Fruit fly (Drosophila melanogaster) whole organism, embryonic: ENCODE data around the gene COX6B.

Experiments
- CG10147 ChIP-seq: fragments of 200-800 bp; sonication (Bioruptor generic); optimal IDR thresholded peaks from 2 replicates; lab custom pipeline; 2019; ENCODE audit warnings: missing biosample characterization, mild to moderate bottlenecking, missing genetic modification characterization, moderate library complexity
- CG10267 ChIP-seq: fragments of 200-800 bp; sonication (Bioruptor generic); optimal IDR thresholded peaks from 2 replicates; lab custom pipeline; 2018; ENCODE audit warnings: missing biosample characterization, mild to moderate bottlenecking, missing genetic modification characterization, moderate library complexity
- CG10543 ChIP-seq: fragments of 200-800 bp; sonication (Bioruptor generic); optimal IDR thresholded peaks from 3 replicates; lab custom pipeline; 2017; ENCODE audit warnings: missing biosample characterization, mild to moderate bottlenecking, missing genetic modification characterization, moderate library complexity
- CG11085 ChIP-seq: fragments of 200-800 bp; sonication (Bioruptor generic); IDR thresholded peaks from 2 replicates; pipeline ENCODE4 v1.3.6; 2022; ENCODE audit warnings: missing biosample characterization, missing genetic modification characterization
- CG11695 ChIP-seq: fragments of 200-800 bp; sonication (Bioruptor generic); IDR thresholded peaks from 3 replicates; pipeline ENCODE4 v1.3.6; 2022; ENCODE audit warnings: missing biosample characterization, missing genetic modification characterization
- CG12769 ChIP-seq: fragments of 200-800 bp; sonication (Bioruptor generic); optimal IDR thresholded peaks from 2 replicates; lab custom pipeline; 2019; ENCODE audit warnings: missing biosample characterization, mild to moderate bottlenecking, missing genetic modification characterization, moderate library complexity
- CG13123 ChIP-seq: fragments of 200-800 bp; sonication (Bioruptor generic); optimal IDR thresholded peaks from 2 replicates; lab custom pipeline; 2016; ENCODE audit warnings: missing biosample characterization, missing genetic modification characterization
- CG14710 ChIP-seq: fragments of 200-800 bp; sonication (Bioruptor generic); optimal IDR thresholded peaks from 3 replicates; lab custom pipeline; 2019; ENCODE audit warnings: missing biosample characterization, mild to moderate bottlenecking, missing genetic modification characterization, moderate library complexity
- CG15269 ChIP-seq: fragments of 200-800 bp; sonication (Bioruptor generic); optimal IDR thresholded peaks from 2 replicates; lab custom pipeline; 2018; ENCODE audit warnings: missing biosample characterization, mild to moderate bottlenecking, missing genetic modification characterization, moderate library complexity
- CG1603 ChIP-seq: fragments of 200-800 bp; sonication (Bioruptor generic); optimal IDR thresholded peaks from 2 replicates; lab custom pipeline; 2019; ENCODE audit warnings: missing biosample characterization, mild to moderate bottlenecking, missing genetic modification characterization, moderate library complexity
- CG17912 ChIP-seq: fragments of 200-800 bp; sonication (Bioruptor generic); optimal IDR thresholded peaks from 2 replicates; lab custom pipeline; 2018; ENCODE audit warnings: missing biosample characterization, mild to moderate bottlenecking, missing genetic modification characterization
- CG1832 ChIP-seq: fragments of 200-800 bp; sonication (Bioruptor generic); optimal IDR thresholded peaks from 2 replicates; lab custom pipeline; 2017; ENCODE audit warnings: missing biosample characterization, mild to moderate bottlenecking, missing genetic modification characterization, inconsistent platforms
- CG2116 ChIP-seq: fragments of 200-800 bp; sonication (Bioruptor generic); optimal IDR thresholded peaks from 3 replicates; lab custom pipeline; 2018; ENCODE audit warnings: missing biosample characterization, mild to moderate bottlenecking, missing genetic modification characterization
- CG30403 ChIP-seq: fragments of 200-800 bp; sonication (Bioruptor generic); optimal IDR thresholded peaks from 3 replicates; lab custom pipeline; 2016; ENCODE audit warnings: missing biosample characterization, missing genetic modification characterization
- CG4730 ChIP-seq: fragments of 200-800 bp; sonication (Bioruptor generic); IDR thresholded peaks from 2 replicates; pipeline ENCODE4 v1.3.6; 2022; ENCODE audit warnings: missing biosample characterization, missing genetic modification characterization
- CG7271 ChIP-seq: fragments of 200-800 bp; sonication (Bioruptor generic); optimal IDR thresholded peaks from 2 replicates; lab custom pipeline; 2018; ENCODE audit warnings: missing biosample characterization, mild to moderate bottlenecking, missing genetic modification characterization, moderate library complexity
- CG7357 ChIP-seq: fragments of 200-800 bp; sonication (Bioruptor generic); IDR thresholded peaks from 3 replicates; pipeline ENCODE4 v1.3.6; 2022; ENCODE audit warnings: missing biosample characterization, missing genetic modification characterization
- CG9437 ChIP-seq: fragments of 200-800 bp; sonication (Bioruptor generic); optimal IDR thresholded peaks from 2 replicates; lab custom pipeline; 2018; ENCODE audit warnings: missing biosample characterization, mild to moderate bottlenecking, missing genetic modification characterization
- CG9817 ChIP-seq: fragments of 200-800 bp; sonication (Bioruptor generic); optimal IDR thresholded peaks from 2 replicates; lab custom pipeline; 2018; ENCODE audit warnings: missing biosample characterization, mild to moderate bottlenecking, missing genetic modification characterization, moderate library complexity
- D19A ChIP-seq: fragments of 200-800 bp; optimal IDR thresholded peaks from 3 replicates; lab custom pipeline; 2019; ENCODE audit warnings: missing biosample characterization, mild to moderate bottlenecking, missing genetic modification characterization, moderate library complexity
- D19B ChIP-seq: fragments of 200-800 bp; sonication (Bioruptor generic); optimal IDR thresholded peaks from 2 replicates; lab custom pipeline; 2017; ENCODE audit warnings: missing biosample characterization, mild to moderate bottlenecking, missing genetic modification characterization
- Dfd ChIP-seq, 2 experiments: fragments of >200 bp; optimal IDR thresholded peaks; 2 replicates each; lab custom pipeline; 2017; ENCODE audit warnings: missing biosample characterization in 2 of 2, missing genetic modification characterization in 2 of 2
- Doc3 ChIP-seq: fragments of 200-800 bp; sonication (Bioruptor generic); IDR thresholded peaks from 3 replicates; pipeline ENCODE4 v1.3.6; 2022; ENCODE audit warnings: missing biosample characterization, missing genetic modification characterization; ENCODE audit not compliant: partially characterized antibody
- E2f1 ChIP-seq: fragments of 200-800 bp; sonication (Bioruptor generic); IDR thresholded peaks from 2 replicates; pipeline ENCODE4 v1.3.6; 2022; ENCODE audit warnings: missing biosample characterization, missing genetic modification characterization
- H2.0 ChIP-seq: fragments of 200-800 bp; sonication (Bioruptor generic); IDR thresholded peaks from 2 replicates; pipeline ENCODE4 v1.3.6; 2022; ENCODE audit warnings: missing biosample characterization, missing genetic modification characterization
- Hmr ChIP-seq: fragments of 200-800 bp; sonication (Bioruptor generic); optimal IDR thresholded peaks from 3 replicates; lab custom pipeline; 2017; ENCODE audit warnings: mild to moderate bottlenecking, missing biosample characterization, missing genetic modification reagents, missing genetic modification characterization
- Hsf ChIP-seq: fragments of 200-800 bp; sonication (Bioruptor generic); optimal IDR thresholded peaks from 3 replicates; lab custom pipeline; 2016; ENCODE audit warnings: missing biosample characterization, missing genetic modification characterization
- Lim3 ChIP-seq: fragments of 200-800 bp; sonication (Bioruptor generic); IDR thresholded peaks from 2 replicates; pipeline ENCODE4 v1.3.6; 2022; ENCODE audit warnings: missing biosample characterization, missing genetic modification characterization
- Lpt ChIP-seq: fragments of >200 bp; optimal IDR thresholded peaks from 2 replicates; lab custom pipeline; 2018; ENCODE audit warnings: missing biosample characterization, missing genetic modification characterization
- Meics ChIP-seq: fragments of 200-800 bp; sonication (Bioruptor generic); optimal IDR thresholded peaks from 2 replicates; lab custom pipeline; 2017; ENCODE audit warnings: missing biosample characterization, mild to moderate bottlenecking, missing genetic modification characterization
- Myb ChIP-seq: fragments of 200-800 bp; sonication (Bioruptor generic); optimal IDR thresholded peaks from 2 replicates; lab custom pipeline; 2016; ENCODE audit warnings: missing biosample characterization, missing genetic modification characterization
- Oli ChIP-seq: fragments of 200-800 bp; sonication (Bioruptor generic); optimal IDR thresholded peaks from 2 replicates; lab custom pipeline; 2018; ENCODE audit warnings: missing biosample characterization, mild to moderate bottlenecking, missing genetic modification characterization, moderate library complexity
- PHDP ChIP-seq: fragments of 200-800 bp; sonication (Bioruptor generic); optimal IDR thresholded peaks from 3 replicates; lab custom pipeline; 2018; ENCODE audit warnings: missing biosample characterization, mild to moderate bottlenecking, missing genetic modification characterization, moderate library complexity
- Ravus ChIP-seq: fragments of 200-800 bp; sonication (Bioruptor generic); IDR thresholded peaks from 2 replicates; pipeline ENCODE4 v1.3.6; 2022; ENCODE audit warnings: missing biosample characterization, missing genetic modification characterization
- Sry-β ChIP-seq: fragments of 200-800 bp; sonication (Bioruptor generic); optimal IDR thresholded peaks from 2 replicates; lab custom pipeline; 2018; ENCODE audit warnings: missing biosample characterization, mild to moderate bottlenecking, missing genetic modification characterization, moderate library complexity
- az2 ChIP-seq: fragments of 200-800 bp; sonication (Bioruptor generic); optimal IDR thresholded peaks from 3 replicates; lab custom pipeline; 2016; ENCODE audit warnings: missing biosample characterization, missing genetic modification characterization
- crol ChIP-seq: fragments of 200-800 bp; sonication (Bioruptor generic); IDR thresholded peaks from 2 replicates; pipeline ENCODE4 v1.3.6; 2022; ENCODE audit warnings: missing biosample characterization, missing genetic modification characterization
- dm ChIP-seq: fragments of 200-800 bp; sonication (Bioruptor generic); optimal IDR thresholded peaks from 3 replicates; lab custom pipeline; 2016; ENCODE audit warnings: missing biosample characterization, missing genetic modification characterization
- gt ChIP-seq: fragments of 200-800 bp; sonication (Bioruptor generic); IDR thresholded peaks from 2 replicates; pipeline ENCODE4 v1.3.6; 2022; ENCODE audit warnings: missing biosample characterization, missing genetic modification characterization
- insv ChIP-seq, 2 experiments: fragments of 200-800 bp; sonication (Bioruptor generic); optimal IDR thresholded peaks; 3 replicates each; lab custom pipeline; 2016 to 2018; ENCODE audit warnings: missing biosample characterization in 2 of 2, missing genetic modification characterization in 2 of 2
- kni ChIP-seq: fragments of 200-800 bp; sonication (Bioruptor generic); optimal IDR thresholded peaks from 3 replicates; lab custom pipeline; 2017; ENCODE audit warnings: mild to moderate bottlenecking, missing biosample characterization, missing genetic modification reagents, missing genetic modification characterization
- lilli ChIP-seq: fragments of 200-800 bp; sonication (Bioruptor generic); optimal IDR thresholded peaks from 3 replicates; lab custom pipeline; 2016; ENCODE audit warnings: missing biosample characterization, missing genetic modification characterization
- nerfin-1 ChIP-seq: fragments of 200-800 bp; sonication (Bioruptor generic); optimal IDR thresholded peaks from 3 replicates; lab custom pipeline; 2019; ENCODE audit warnings: missing biosample characterization, mild to moderate bottlenecking, missing genetic modification characterization, moderate library complexity
- nerfin-2 ChIP-seq: fragments of 200-800 bp; sonication (Bioruptor generic); IDR thresholded peaks from 2 replicates; pipeline ENCODE4 v1.3.6; 2022; ENCODE audit warnings: missing biosample characterization, missing genetic modification characterization; ENCODE audit not compliant: partially characterized antibody
- pum ChIP-seq: fragments of 200-800 bp; sonication (Bioruptor generic); optimal IDR thresholded peaks from 2 replicates; lab custom pipeline; 2016; ENCODE audit warnings: missing biosample characterization, missing genetic modification characterization
- salm ChIP-seq: fragments of 200-800 bp; sonication (Bioruptor generic); optimal IDR thresholded peaks from 2 replicates; lab custom pipeline; 2018; ENCODE audit warnings: missing biosample characterization, mild to moderate bottlenecking, missing genetic modification characterization
- sqz ChIP-seq: fragments of 200-800 bp; sonication (Bioruptor generic); optimal IDR thresholded peaks from 3 replicates; lab custom pipeline; 2018; ENCODE audit warnings: missing biosample characterization, mild to moderate bottlenecking, missing genetic modification characterization
- ssp ChIP-seq: fragments of 200-800 bp; sonication (Bioruptor generic); IDR thresholded peaks from 2 replicates; pipeline ENCODE4 v1.3.6; 2022; ENCODE audit warnings: missing biosample characterization, missing genetic modification characterization
- stwl ChIP-seq: fragments of 200-800 bp; sonication (Bioruptor generic); optimal IDR thresholded peaks from 3 replicates; lab custom pipeline; 2018; ENCODE audit warnings: missing biosample characterization, mild to moderate bottlenecking, missing genetic modification characterization, moderate library complexity
- tap ChIP-seq: fragments of 200-800 bp; optimal IDR thresholded peaks from 3 replicates; lab custom pipeline; 2019; ENCODE audit warnings: missing biosample characterization, mild to moderate bottlenecking, missing genetic modification characterization, moderate library complexity
- toy ChIP-seq: fragments of 200-800 bp; sonication (Bioruptor generic); IDR thresholded peaks from 2 replicates; pipeline ENCODE4 v1.3.6; 2022; ENCODE audit warnings: missing biosample characterization, missing genetic modification characterization
- usp ChIP-seq: fragments of >200 bp; optimal IDR thresholded peaks from 2 replicates; lab custom pipeline; 2017; ENCODE audit warnings: missing biosample characterization, missing genetic modification characterization

The COX6B gene

dm6 chrX:19784875-19785274, 40.7 kb upstream of the COX6B start (continued):
- TF ChIP-seq Sry-β (GFP tag; lab: Kevin White, UChicago): no peak
- no peak for TF ChIP-seq CG4730 (GFP tag; lab: Robert Waterston, UW)
- TF ChIP-seq CG9817 (tag; lab: Kevin White, UChicago): no peak
- TF ChIP-seq usp: no peak
- 0 out of 3 replicates have a peak, but pooled peaks have one; percentile 21 for TF ChIP-seq CG7357
- no peak for TF ChIP-seq sqz (GFP tag; lab: Kevin White, UChicago)
- no peak for TF ChIP-seq CG7271 (tag; lab: Kevin White, UChicago)
- TF ChIP-seq PHDP (tag; lab: Kevin White, UChicago): peak; percentile 19
- no peak for TF ChIP-seq CG10147 (GFP tag; lab: Kevin White, UChicago)
- TF ChIP-seq insv (GFP tag; optimal IDR thresholded peaks at IDR 0.05; lab: Kevin White, UChicago): no peak
- TF ChIP-seq CG15269: peak; percentile 2
- peak; percentile 27 for TF ChIP-seq Oli (tag; lab: Kevin White, UChicago)
- TF ChIP-seq CG13123 (GFP tag; lab: Kevin White, UChicago): no peak
- TF ChIP-seq D19A (tag; lab: Kevin White, UChicago): peak; percentile 12
- no peak for TF ChIP-seq CG12769 (tag; lab: Kevin White, UChicago)
- peak; percentile 21 for TF ChIP-seq pum
- TF ChIP-seq CG1832 (GFP tag; lab: Kevin White, UChicago): no peak
- TF ChIP-seq H2.0 (GFP tag; lab: Robert Waterston, UW): peak; percentile 29; the same call in 1 of the 2 replicates
- TF ChIP-seq CG10543 (GFP tag; lab: Kevin White, UChicago): no peak
- TF ChIP-seq Hsf (GFP tag; lab: Kevin White, UChicago): peak; percentile 10
- no peak for TF ChIP-seq Doc3
- TF ChIP-seq nerfin-2: no peak
- TF ChIP-seq Ravus (GFP tag; lab: Robert Waterston, UW): no peak
- TF ChIP-seq stwl (tag; lab: Kevin White, UChicago): no peak
- TF ChIP-seq dm: no peak
- TF ChIP-seq E2f1 (GFP tag; lab: Robert Waterston, UW): no peak
- TF ChIP-seq tap (tag; lab: Kevin White, UChicago): no peak
- no peak for TF ChIP-seq ssp (GFP tag; lab: Robert Waterston, UW)
- TF ChIP-seq gt (GFP tag; lab: Robert Waterston, UW): no peak
- TF ChIP-seq D19B (GFP tag; lab: Kevin White, UChicago): peak; percentile 72
- no peak for TF ChIP-seq Meics (GFP tag; lab: Kevin White, UChicago)
- TF ChIP-seq CG9437 (GFP tag; lab: Kevin White, UChicago): no peak
- peak; percentile 21 for TF ChIP-seq az2 (GFP tag; lab: Kevin White, UChicago)
- TF ChIP-seq toy (GFP tag; lab: Robert Waterston, UW): no peak
- no peak for TF ChIP-seq Myb (GFP tag; lab: Kevin White, UChicago)
- TF ChIP-seq salm (tag; lab: Kevin White, UChicago): no peak
- no peak for TF ChIP-seq kni (GFP tag; lab: Kevin White, UChicago)
- peak; percentile 31 for TF ChIP-seq CG14710
- TF ChIP-seq CG1603 (tag; lab: Kevin White, UChicago): peak; percentile 39
- no peak for TF ChIP-seq Lim3 (GFP tag; lab: Robert Waterston, UW)
- peak; percentile 18 for TF ChIP-seq lilli (GFP tag; lab: Kevin White, UChicago)
- no peak for TF ChIP-seq Dfd (GFP tag; optimal IDR thresholded peaks at IDR 0.05; lab: Kevin White, UChicago)
- TF ChIP-seq CG11085 (GFP tag; lab: Robert Waterston, UW): no peak
- no peak for TF ChIP-seq Lpt (GFP tag; lab: Kevin White, UChicago)
- TF ChIP-seq CG11695 (GFP tag; lab: Robert Waterston, UW): no peak
- peak; percentile 31 for TF ChIP-seq CG30403 (GFP tag; lab: Kevin White, UChicago)
- peak; percentile 24 for TF ChIP-seq CG10267 (tag; lab: Kevin White, UChicago)
- no peak for TF ChIP-seq CG2116 (GFP tag; lab: Kevin White, UChicago)
- no peak for TF ChIP-seq crol (GFP tag; lab: Robert Waterston, UW)
- TF ChIP-seq Hmr (GFP tag; lab: Kevin White, UChicago): no peak
- TF ChIP-seq nerfin-1 (tag; lab: Kevin White, UChicago): no peak
- TF ChIP-seq CG17912 (GFP tag; lab: Kevin White, UChicago): no peak
